Worm (Caenorhabditis elegans): ENCODE measurements around the gene kcnl-4.

DNA sequence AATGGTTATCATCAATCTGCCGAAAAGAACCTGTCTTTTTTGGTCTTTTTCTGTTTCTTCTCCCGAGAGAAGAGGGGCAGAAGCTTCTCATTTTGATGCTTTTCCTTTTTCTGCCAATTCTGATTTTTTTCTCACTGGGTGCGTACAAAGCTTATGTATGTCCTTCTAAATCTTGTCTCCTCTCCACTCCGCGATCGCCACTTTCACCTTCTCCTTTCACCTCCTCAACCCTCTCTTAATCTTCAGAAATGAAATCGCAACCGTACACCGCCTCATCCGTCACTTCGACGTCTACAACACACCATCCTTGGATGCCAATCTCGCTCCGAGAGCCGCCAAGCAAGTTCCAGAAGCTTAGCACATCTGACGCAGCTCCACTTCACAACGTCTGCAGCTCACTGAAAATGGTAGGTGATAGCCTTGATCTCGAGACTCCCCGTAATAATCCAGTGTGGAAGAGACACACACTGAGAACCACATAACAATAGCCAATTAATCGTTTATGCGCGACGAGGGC lies 22.9 kb upstream of the kcnl-4 start, which contains the start of gene R02D5.1:
- TF ChIP-seq cebp-1 (GFP tag; IDR thresholded peaks at IDR 0.05) (no peak), cebp-1 (tag; optimal IDR thresholded peaks at IDR 0.05) (no peak), attf-3 (GFP tag; conservative IDR thresholded peaks at IDR 0.05) (no peak)

Data from whole organism, young adult.